Fruit fly (Drosophila melanogaster): ENCODE measurements around the gene CG5177.

The CG5177 gene

dm6 chr2L:7401627-7402026, 3.4 kb upstream of the CG5177 start (continued):
- TF ChIP-seq cato (GFP tag; optimal IDR thresholded peaks at IDR 0.05; ENCODE audit: borderline replicate concordance) (no peak), lola (GFP tag; optimal IDR thresholded peaks at IDR 0.05) (peak in 1 of 3 experiments; percentile 43), CG12769 (tag; optimal IDR thresholded peaks at IDR 0.05) (peak; percentile 71), Scr (GFP tag; IDR thresholded peaks at IDR 0.05; ENCODE audit: partially characterized antibody) (no peak), dmrt11E (tag; optimal IDR thresholded peaks at IDR 0.05) (peak; percentile 67), nau (GFP tag; optimal IDR thresholded peaks at IDR 0.05) (no peak), schlank (tag; optimal IDR thresholded peaks at IDR 0.05) (peak; percentile 27), CG17568 (GFP tag; optimal IDR thresholded peaks at IDR 0.05) (no peak), CG13624 (GFP tag; optimal IDR thresholded peaks at IDR 0.05) (no peak), CG31388 (GFP tag; optimal IDR thresholded peaks at IDR 0.05) (no peak), CG8089 (GFP tag; optimal IDR thresholded peaks at IDR 0.05) (peak; percentile 3), gem (tag; optimal IDR thresholded peaks at IDR 0.05) (peak; percentile 80), dpn (GFP tag; optimal IDR thresholded peaks at IDR 0.05) (peak; percentile 6 to 48), PHDP (tag; optimal IDR thresholded peaks at IDR 0.05) (peak; percentile 77), Pdp1 (GFP tag; optimal IDR thresholded peaks at IDR 0.05) (peak; percentile 23 to 62), CG1233 (GFP tag; optimal IDR thresholded peaks at IDR 0.05) (peak; percentile 46), Max (GFP tag; optimal IDR thresholded peaks at IDR 0.05) (peak; percentile 66), CG18619 (GFP tag; optimal IDR thresholded peaks at IDR 0.05) (peak; percentile 39), al (GFP tag; IDR thresholded peaks at IDR 0.05) (peak; percentile 47; the same call in 1 of the 2 replicates), CG9876 (GFP tag; optimal IDR thresholded peaks at IDR 0.05) (no peak), CG32532 (GFP tag; IDR thresholded peaks at IDR 0.05) (peak; percentile 80), gfzf (GFP tag; optimal IDR thresholded peaks at IDR 0.05) (no peak), CG12299 (tag; optimal IDR thresholded peaks at IDR 0.05) (peak; percentile 71), BEAF-32 (GFP tag; optimal IDR thresholded peaks at IDR 0.05) (no peak), tna (GFP tag; IDR thresholded peaks at IDR 0.05; ENCODE audit: partially characterized antibody) (no peak), CG9932 (GFP tag; IDR thresholded peaks at IDR 0.05) (peak; percentile 92), CG1603 (tag; optimal IDR thresholded peaks at IDR 0.05) (peak; percentile 31), zen2 (GFP tag; IDR thresholded peaks at IDR 0.05; ENCODE audit: partially characterized antibody) (no peak), vnd (GFP tag; IDR thresholded peaks at IDR 0.05; ENCODE audit: partially characterized antibody) (no peak), corto (GFP tag; optimal IDR thresholded peaks at IDR 0.05) (no peak), Lhr (GFP tag; optimal IDR thresholded peaks at IDR 0.05) (no peak), Hey (tag; optimal IDR thresholded peaks at IDR 0.05) (no peak), CG8290 (GFP tag; optimal IDR thresholded peaks at IDR 0.05) (no peak), CG8290 (tag; optimal IDR thresholded peaks at IDR 0.05) (peak in 1 of 2 experiments; percentile 16), Dad (GFP tag; optimal IDR thresholded peaks at IDR 0.05) (no peak), ro (GFP tag; IDR thresholded peaks at IDR 0.05) (peak; percentile 74), odd (GFP tag; optimal IDR thresholded peaks at IDR 0.05) (peak; percentile 52), ab (GFP tag; optimal IDR thresholded peaks at IDR 0.05) (no peak), pb (GFP tag; optimal IDR thresholded peaks at IDR 0.05) (no peak), ara (GFP tag; IDR thresholded peaks at IDR 0.05) (peak; percentile 71), Mad (GFP tag; optimal IDR thresholded peaks at IDR 0.05) (peak; percentile 5), YL-1 (GFP tag; optimal IDR thresholded peaks at IDR 0.05) (no peak), Nf-YB (GFP tag; optimal IDR thresholded peaks at IDR 0.05) (peak; percentile 30), CG12104 (GFP tag; optimal IDR thresholded peaks at IDR 0.05) (peak; percentile 56), CG3065 (GFP tag; optimal IDR thresholded peaks at IDR 0.05) (no peak), HHEX (GFP tag; optimal IDR thresholded peaks at IDR 0.05) (peak; percentile 61), Oli (tag; optimal IDR thresholded peaks at IDR 0.05) (peak; percentile 66), CG4424 (GFP tag; optimal IDR thresholded peaks at IDR 0.05) (peak; percentile 51), CG12219 (GFP tag; optimal IDR thresholded peaks at IDR 0.05) (no peak), gce (GFP tag; IDR thresholded peaks at IDR 0.05) (peak; percentile 69; the same call in 1 of the 3 replicates)

Measured in whole organism, embryonic.